Fruit fly (Drosophila melanogaster) Kc167 (cell line): ENCODE measurements around the gene CG9452.

Experiments used
- Myc ChIP-seq: fragments of >200 bp; optimal IDR thresholded peaks from 2 replicates; lab custom pipeline; 2017; ENCODE audit warnings: missing external identifiers
- Sin3A ChIP-seq: fragments of >200 bp; optimal IDR thresholded peaks from 2 replicates; lab custom pipeline; 2018; ENCODE audit warnings: missing external identifiers
- ttk ChIP-seq: sonication (Bioruptor generic); optimal IDR thresholded peaks from 2 replicates; lab custom pipeline; 2017; ENCODE audit warnings: missing external identifiers

dm6 chr3L:19532443-19532842, 28.8 kb upstream of the CG9452 start, which contains the start of gene Cpr76Bd:
- TF ChIP-seq ttk (lab: Kevin White, UChicago) (no peak), Myc (lab: Kevin White, UChicago) (no peak), Sin3A (lab: Kevin White, UChicago) (no peak)
